Worm (Caenorhabditis elegans) whole organism, late embryonic: ENCODE results near the gene M163.5.

Source experiments
- ceh-6 ChIP-seq: fragments of 200-800 bp; sonication (Bioruptor generic); optimal IDR thresholded peaks from 2 replicates; lab custom pipeline; 2018; ENCODE audit warnings: mild to moderate bottlenecking, missing genetic modification characterization, missing compliant biosample characterization
- lim-6 ChIP-seq: sonication (generic microtip); optimal IDR thresholded peaks from 2 replicates; lab custom pipeline; 2016; ENCODE audit warnings: missing genetic modification characterization, missing compliant biosample characterization

DNA sequence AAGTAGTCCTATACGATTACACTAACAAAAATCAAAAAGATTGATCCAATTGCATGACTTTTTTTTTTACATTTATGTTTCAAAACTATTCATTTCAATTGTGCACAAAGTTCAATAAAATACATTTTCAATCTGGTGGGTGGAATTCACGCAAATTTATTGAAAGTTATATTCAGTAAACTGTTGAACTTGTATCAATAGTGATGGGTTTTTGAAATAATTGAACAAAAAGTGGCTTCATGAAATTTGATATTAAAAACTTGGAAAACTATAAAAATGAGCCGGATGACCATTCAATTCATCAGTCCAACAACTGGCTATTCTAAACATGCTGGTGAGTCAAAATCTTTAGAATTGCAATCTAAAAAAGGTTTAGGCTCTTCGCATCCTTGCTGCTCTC, 49.4 kb downstream of the M163.5 start, which contains the start of gene nspc-16:
- TF ChIP-seq lim-6 (tag; lab: Kevin White, UChicago): no peak
- no peak for TF ChIP-seq ceh-6 (GFP tag; lab: Kevin White, UChicago)
